Worm (Caenorhabditis elegans): ENCODE measurements around the gene spp-8.

- TF ChIP-seq pes-1 (GFP tag; IDR thresholded peaks at IDR 0.05) (no peak), ama-1 (optimal IDR thresholded peaks at IDR 0.05) (no peak), ceh-13 (GFP tag; optimal IDR thresholded peaks at IDR 0.05) (no peak)
Measured at ce11 chrIV:8479346-8479745, 2.1 kb upstream of the spp-8 start, which contains the start of gene hlh-12.
